Worm (Caenorhabditis elegans): ENCODE data around the gene F09E5.12.
"Not testable (repeated sequence)": the region's sequence is repeated elsewhere in the genome, so short reads cannot be mapped to it uniquely, and the experiment has no call there.

The F09E5.12 gene

ce11 chrII:5355384-5355783 is 15.2 kb downstream of the F09E5.12 start, which contains the start of gene srg-69:
Gene srg-69 (plus strand): TSS chrII:5355684.
- TF ChIP-seq ceh-83 (GFP tag; optimal IDR thresholded peaks at IDR 0.05) (no peak), elt-1 (tag; optimal IDR thresholded peaks at IDR 0.05; ENCODE audit: borderline replicate concordance, insufficient read depth) (no peak), nhr-28 (tag; optimal IDR thresholded peaks at IDR 0.05) (no peak), M03D4.4 (tag; optimal IDR thresholded peaks at IDR 0.05) (no peak), zip-8 (tag; optimal IDR thresholded peaks at IDR 0.05) (no peak), blmp-1 (tag; optimal IDR thresholded peaks at IDR 0.05) (no peak), nhr-2 (tag; optimal IDR thresholded peaks at IDR 0.05) (no peak), drap-1 (GFP tag; optimal IDR thresholded peaks at IDR 0.05) (no peak), mls-2 (tag; optimal IDR thresholded peaks at IDR 0.05) (no peak), unc-120 (tag; optimal IDR thresholded peaks at IDR 0.05; ENCODE audit: poor library complexity, severe bottlenecking) (no peak), ceh-43 (GFP tag; optimal IDR thresholded peaks at IDR 0.05) (no peak), lsy-2 (tag; optimal IDR thresholded peaks at IDR 0.05) (no peak), tbx-8 (GFP tag; optimal IDR thresholded peaks at IDR 0.05) (no peak), snpc-4 (tag; optimal IDR thresholded peaks at IDR 0.05) (no peak), ceh-39 (tag; optimal IDR thresholded peaks at IDR 0.05) (no peak), lin-13 (tag; optimal IDR thresholded peaks at IDR 0.05) (no peak), pha-4 (tag; optimal IDR thresholded peaks at IDR 0.05) (no peak)

ce11 chrII:5353642-5354041 is 16.9 kb downstream of the F09E5.12 start:
- no peak for TF ChIP-seq tbx-8 (GFP tag; optimal IDR thresholded peaks at IDR 0.05)

ce11 chrII:5351799-5352198 is 18.7 kb downstream of the F09E5.12 start, which contains the start of gene F09E5.7:
Gene F09E5.7 (plus strand): TSS chrII:5352099.
- TF ChIP-seq mab-5 (tag; optimal IDR thresholded peaks at IDR 0.05) = no peak
- TF ChIP-seq pha-4 (tag; optimal IDR thresholded peaks at IDR 0.05) = no peak

ce11 chrII:5350357-5350756 is 20.2 kb downstream of the F09E5.12 start, which contains the start of gene F09E5.8:
Gene F09E5.8 (plus strand): TSS chrII:5350669.
- TF ChIP-seq sptf-1 (tag; optimal IDR thresholded peaks at IDR 0.05); unc-62 (GFP tag; optimal IDR thresholded peaks at IDR 0.05); cnd-1 (tag; optimal IDR thresholded peaks at IDR 0.05): not testable (repeated sequence)

- TF ChIP-seq unc-120 (tag; optimal IDR thresholded peaks at IDR 0.05; ENCODE audit: poor library complexity, severe bottlenecking) (peak; percentile 21), hlh-1 (tag; optimal IDR thresholded peaks at IDR 0.05) (peak; percentile 33), ces-1 (GFP tag; optimal IDR thresholded peaks at IDR 0.05) (peak; percentile 73), nhr-237 (tag; optimal IDR thresholded peaks at IDR 0.05) (peak; percentile 17), pha-4 (tag; optimal IDR thresholded peaks at IDR 0.05) (peak; percentile 50), lin-13 (tag; optimal IDR thresholded peaks at IDR 0.05) (peak; percentile 44), lsy-2 (tag; optimal IDR thresholded peaks at IDR 0.05) (peak; percentile 29), mep-1 (tag; optimal IDR thresholded peaks at IDR 0.05) (peak; percentile 53)
These were observed 24.2 kb downstream of the F09E5.12 start for ce11 chrII:5346350-5346749.

- TF ChIP-seq lin-13 (tag; optimal IDR thresholded peaks at IDR 0.05) (no peak), cnd-1 (tag; optimal IDR thresholded peaks at IDR 0.05) (no peak), ceh-39 (tag; optimal IDR thresholded peaks at IDR 0.05) (no peak), drap-1 (GFP tag; optimal IDR thresholded peaks at IDR 0.05) (no peak), bed-3 (GFP tag; optimal IDR thresholded peaks at IDR 0.05) (no peak), unc-39 (tag; optimal IDR thresholded peaks at IDR 0.05) (no peak), tbx-8 (GFP tag; optimal IDR thresholded peaks at IDR 0.05) (no peak), unc-62 (GFP tag; optimal IDR thresholded peaks at IDR 0.05) (no peak), unc-120 (tag; optimal IDR thresholded peaks at IDR 0.05; ENCODE audit: poor library complexity, severe bottlenecking) (no peak), mls-2 (tag; optimal IDR thresholded peaks at IDR 0.05) (no peak), mab-5 (tag; optimal IDR thresholded peaks at IDR 0.05) (no peak), hlh-1 (tag; optimal IDR thresholded peaks at IDR 0.05) (no peak), mep-1 (tag; optimal IDR thresholded peaks at IDR 0.05) (no peak), ceh-43 (GFP tag; optimal IDR thresholded peaks at IDR 0.05) (no peak), ztf-11 (tag; optimal IDR thresholded peaks at IDR 0.05) (no peak), ceh-83 (GFP tag; optimal IDR thresholded peaks at IDR 0.05) (no peak)
These were observed 25.8 kb downstream of the F09E5.12 start, which contains the start of gene F09E5.14 for ce11 chrII:5344775-5345174. Gene F09E5.14 (minus strand): TSS chrII:5344875.
